Fruit fly (Drosophila melanogaster) S2 (cell line): Measurements from ENCODE around the gene Cyfip.

Source experiments
- CG8478 ChIP-seq: fragments of >200 bp; optimal IDR thresholded peaks from 2 replicates; lab custom pipeline; 2018
- CTCF ChIP-seq, 2 experiments: fragments of >200 bp; optimal IDR thresholded peaks; 2 replicates each; lab custom pipeline; 2018

The Cyfip gene

DNA sequence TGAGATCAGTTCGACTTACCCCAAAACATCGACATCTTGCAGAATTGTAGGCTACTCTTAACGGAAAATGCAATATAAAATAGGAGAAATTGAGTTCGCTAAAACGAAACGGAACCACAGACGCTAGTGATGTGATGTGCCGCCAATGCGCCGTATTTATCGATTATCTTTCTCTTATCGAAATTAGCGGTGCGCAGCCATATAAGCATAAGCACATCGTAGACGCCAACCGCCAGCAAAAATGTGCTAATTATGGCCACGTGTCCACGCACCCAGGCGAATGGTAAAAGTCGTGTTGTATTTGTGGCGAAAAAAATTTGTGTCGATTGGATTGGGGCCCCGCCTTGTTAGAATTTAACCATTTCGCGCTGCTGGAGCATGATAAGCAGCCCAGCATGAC lies at the start of gene Cyfip, which contains the start of gene Fkbp39:
TSS of gene Cyfip (plus strand) at position 273 of the 400 bp plus-strand sequence.
TSS of gene Fkbp39 (minus strand) at position 140 of the 400 bp plus-strand sequence.
- TF ChIP-seq CTCF (optimal IDR thresholded peaks at IDR 0.05; lab: Kevin White, UChicago) (peak; percentile 41 to 48), CG8478 (lab: Kevin White, UChicago) (no peak)

DNA sequence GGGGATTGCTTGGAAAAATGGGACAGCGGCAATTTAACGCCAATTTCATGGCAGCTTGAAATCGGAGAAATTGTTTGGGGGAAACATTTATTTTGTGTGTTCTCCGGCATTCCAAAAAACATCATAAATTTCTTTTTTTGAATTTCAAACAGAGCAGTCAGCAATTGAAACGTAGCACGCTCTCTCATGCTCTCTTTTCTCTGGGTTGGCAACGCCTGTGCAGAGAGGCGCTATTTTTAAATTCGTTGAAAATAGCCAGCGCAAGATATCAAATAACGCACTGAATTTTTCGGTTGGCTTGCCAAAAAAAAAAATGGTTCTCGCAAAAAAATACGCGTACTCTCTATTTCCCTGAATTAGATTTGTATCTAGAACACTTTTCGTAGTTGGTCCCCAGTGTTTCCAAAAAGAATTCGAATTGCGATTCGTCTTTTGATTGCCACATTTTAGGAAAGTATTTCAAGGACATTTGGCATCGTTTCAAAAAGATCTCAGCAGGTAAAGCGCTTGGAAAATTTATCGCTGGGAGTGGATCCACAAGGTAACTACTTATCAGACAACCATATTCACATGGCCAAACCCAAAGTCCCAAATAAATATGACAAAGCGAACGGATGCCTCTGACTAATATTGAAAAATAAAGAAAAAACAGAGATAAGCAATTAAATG lies 46.9 kb upstream of the Cyfip start:
- no peak for TF ChIP-seq CG8478 (lab: Kevin White, UChicago)
- TF ChIP-seq CTCF (optimal IDR thresholded peaks at IDR 0.05; lab: Kevin White, UChicago): peak in 1 of 2 experiments; percentile 32

DNA sequence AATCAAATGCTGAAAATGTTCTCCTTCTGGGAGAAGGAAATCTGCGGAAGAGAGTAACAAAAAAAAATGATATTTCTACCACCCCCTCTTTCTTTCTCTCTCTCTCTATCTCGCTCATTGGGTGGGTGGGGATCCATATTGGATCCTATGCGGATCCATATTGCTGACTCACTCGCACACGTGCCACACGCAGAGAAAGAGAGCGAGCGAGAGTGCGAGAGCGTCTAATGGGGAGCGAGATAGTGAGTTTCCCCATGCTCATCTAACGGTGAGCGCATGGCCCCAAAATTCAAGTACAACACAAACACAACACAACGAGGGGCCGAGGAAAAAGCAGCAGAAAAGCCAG lies 46.4 kb upstream of the Cyfip start:
- TF ChIP-seq CG8478 (lab: Kevin White, UChicago) (no peak), CTCF (optimal IDR thresholded peaks at IDR 0.05; lab: Kevin White, UChicago) (no peak)

DNA sequence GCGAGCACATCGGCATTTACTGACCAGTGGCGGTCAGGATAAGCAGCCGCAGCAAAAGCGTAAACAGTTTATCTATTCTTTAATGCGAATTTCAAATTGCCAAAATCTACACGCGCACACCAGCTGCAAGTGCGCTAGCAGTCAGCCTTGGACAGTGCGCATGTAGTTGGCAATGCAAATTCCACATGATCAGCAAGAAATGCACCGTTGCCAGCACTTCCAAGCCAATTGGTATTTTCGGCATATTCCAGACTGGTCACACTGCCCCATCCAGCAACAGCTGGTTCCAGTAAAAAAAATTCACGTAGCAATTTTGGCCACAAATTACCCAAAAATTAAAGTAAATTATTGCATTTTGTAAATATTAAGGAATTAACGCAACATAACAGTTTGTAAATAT lies 45.3 kb upstream of the Cyfip start:
- peak; percentile 51 to 64 for TF ChIP-seq CTCF (optimal IDR thresholded peaks at IDR 0.05; lab: Kevin White, UChicago)
- no peak for TF ChIP-seq CG8478 (lab: Kevin White, UChicago)

DNA sequence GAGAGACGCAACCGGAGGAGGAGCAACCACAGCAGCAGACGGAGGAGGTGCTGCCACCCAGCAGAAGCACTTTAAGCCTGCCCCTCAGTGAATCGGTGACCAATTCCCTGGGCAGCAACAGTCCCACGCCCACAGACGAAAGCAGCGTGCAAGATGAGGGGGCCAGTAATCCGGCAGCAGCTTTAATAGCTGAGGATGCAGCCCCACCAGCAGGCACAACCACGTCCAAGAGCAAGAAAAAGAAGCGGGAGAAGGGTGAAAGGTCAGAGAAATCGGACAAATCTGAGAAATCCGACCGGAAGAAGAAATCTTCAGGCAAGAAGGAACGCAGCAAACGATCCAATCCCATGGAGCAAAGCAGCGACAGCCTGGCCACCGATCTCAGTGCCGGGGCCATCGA lies 44.3 kb upstream of the Cyfip start:
- TF ChIP-seq CTCF (optimal IDR thresholded peaks at IDR 0.05; lab: Kevin White, UChicago): no peak
- TF ChIP-seq CG8478 (lab: Kevin White, UChicago): no peak

- TF ChIP-seq CG8478 (lab: Kevin White, UChicago) (no peak), CTCF (optimal IDR thresholded peaks at IDR 0.05; lab: Kevin White, UChicago) (no peak)
These were observed 43.0 kb upstream of the Cyfip start for dm6 chr3R:15289828-15290641.

DNA sequence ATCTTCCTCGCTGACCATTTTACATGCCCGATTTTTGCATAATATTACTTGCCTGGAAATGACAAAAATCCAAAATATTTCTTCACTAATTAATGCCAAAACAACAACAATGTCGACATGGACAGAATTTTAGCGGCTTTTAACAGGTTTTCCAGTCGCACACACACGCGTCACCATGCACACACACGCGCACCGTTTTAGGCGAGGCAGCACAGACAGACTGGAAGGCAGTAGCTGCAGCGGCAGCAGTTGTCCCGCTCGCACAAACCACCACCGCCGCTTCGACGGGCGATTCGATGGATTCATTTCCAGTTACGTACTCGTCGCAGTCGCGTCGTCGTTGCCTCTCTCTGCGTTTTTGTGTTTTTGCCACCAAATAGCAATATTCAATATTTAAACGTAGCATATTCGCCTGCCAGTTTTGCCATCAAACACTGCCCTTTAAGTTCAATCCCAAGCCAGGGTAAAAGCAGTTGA lies 42.4 kb upstream of the Cyfip start, which contains the start of gene CG45218:
TSS of gene CG45218 (minus strand) at position 158 of the 477 bp plus-strand sequence.
- TF ChIP-seq CTCF (optimal IDR thresholded peaks at IDR 0.05; lab: Kevin White, UChicago) (no peak), CG8478 (lab: Kevin White, UChicago) (no peak)

- TF ChIP-seq CTCF (optimal IDR thresholded peaks at IDR 0.05; lab: Kevin White, UChicago) (no peak), CG8478 (lab: Kevin White, UChicago) (no peak)
These were observed 41.4 kb upstream of the Cyfip start for dm6 chr3R:15291551-15292223.

- TF ChIP-seq CTCF (optimal IDR thresholded peaks at IDR 0.05; lab: Kevin White, UChicago) (no peak), CG8478 (lab: Kevin White, UChicago) (no peak)
These were observed 40.6 kb upstream of the Cyfip start for dm6 chr3R:15292241-15293004.

DNA sequence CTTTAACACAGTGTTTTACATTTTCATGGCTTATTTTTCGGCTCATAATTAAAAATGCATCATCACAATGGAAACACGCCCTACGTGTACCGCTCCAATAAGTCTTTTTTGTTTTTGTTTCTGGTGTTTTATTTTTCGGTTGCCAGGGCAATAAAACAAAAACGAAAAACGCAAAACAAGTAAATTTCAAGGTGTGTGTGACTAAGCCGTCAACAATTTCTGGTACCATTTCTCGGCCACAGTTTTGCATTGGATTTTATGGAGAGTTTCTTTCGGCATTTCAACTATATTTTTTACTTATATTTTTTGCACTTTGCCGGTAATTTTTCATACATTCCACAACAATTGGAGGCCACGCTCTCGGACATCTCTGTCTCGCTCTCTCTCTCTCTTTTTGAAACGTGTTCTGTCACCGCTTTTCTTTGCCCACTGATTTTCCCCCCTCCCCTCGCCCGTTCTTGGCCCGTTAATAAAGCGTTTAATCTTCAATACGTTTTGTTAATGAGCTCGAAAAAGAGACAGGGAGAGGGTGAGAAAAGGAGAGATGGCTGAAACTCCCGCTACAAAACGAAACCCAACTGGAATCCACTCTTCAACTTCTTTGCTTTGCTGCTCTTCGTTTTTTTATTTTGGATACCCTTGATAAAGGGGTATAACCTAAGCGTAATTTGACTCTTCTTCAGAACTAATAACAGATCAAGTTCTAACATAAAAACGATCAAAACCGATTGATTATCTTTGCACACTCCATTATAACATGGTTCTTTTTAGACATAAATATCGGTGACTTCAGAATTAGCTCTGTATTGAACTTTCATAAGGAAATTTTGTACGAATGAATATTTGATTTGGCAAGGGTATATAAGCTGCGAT lies 39.8 kb upstream of the Cyfip start:
- TF ChIP-seq CG8478 (lab: Kevin White, UChicago) (no peak), CTCF (optimal IDR thresholded peaks at IDR 0.05; lab: Kevin White, UChicago) (no peak)

dm6 chr3R:15293878-15294350 lies 39.2 kb upstream of the Cyfip start:
- TF ChIP-seq CTCF (optimal IDR thresholded peaks at IDR 0.05; lab: Kevin White, UChicago) (no peak), CG8478 (lab: Kevin White, UChicago) (no peak)

DNA sequence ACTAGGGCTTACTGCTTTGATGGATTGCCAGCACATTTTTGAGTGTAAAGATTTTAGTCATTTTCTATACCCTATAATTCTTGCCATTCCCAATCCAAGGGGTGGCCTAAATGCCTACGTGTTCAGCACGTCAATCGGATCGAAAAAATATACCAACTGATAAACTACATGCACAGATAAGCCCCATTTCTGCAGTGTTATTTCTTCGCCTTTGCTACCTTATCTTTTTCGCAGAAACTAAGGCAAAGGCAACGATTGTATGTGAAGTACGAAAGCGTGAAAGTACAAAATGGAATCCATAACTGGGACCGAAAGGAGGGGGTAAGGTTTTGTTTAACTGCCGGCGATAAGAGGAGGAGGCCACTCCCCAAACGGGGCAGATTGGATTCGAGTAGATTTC lies 35.2 kb upstream of the Cyfip start:
- no peak for TF ChIP-seq CTCF (optimal IDR thresholded peaks at IDR 0.05; lab: Kevin White, UChicago)
- TF ChIP-seq CG8478 (lab: Kevin White, UChicago): no peak

DNA sequence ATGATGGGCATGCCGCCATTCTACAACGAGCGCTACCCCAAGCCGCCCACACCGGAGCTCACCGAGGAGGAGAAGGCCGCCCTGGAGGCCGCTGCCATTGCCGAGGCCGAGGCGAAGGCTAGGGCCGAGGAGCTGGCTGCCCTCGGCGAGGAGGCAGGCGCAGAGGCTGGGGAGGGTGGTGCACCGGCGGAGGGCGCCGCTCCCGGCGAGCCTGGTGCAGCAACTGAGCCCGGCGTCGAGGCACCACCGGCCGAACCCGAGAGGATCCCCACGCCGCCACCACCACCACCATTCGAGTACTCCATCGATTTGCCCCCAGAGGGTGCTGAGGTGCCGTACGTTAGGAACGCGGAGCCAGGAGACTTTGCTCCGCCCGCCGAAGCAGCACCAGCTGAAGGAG lies 27.8 kb upstream of the Cyfip start:
- TF ChIP-seq CG8478 (lab: Kevin White, UChicago) (no peak), CTCF (optimal IDR thresholded peaks at IDR 0.05; lab: Kevin White, UChicago) (no peak)
